Worm (Caenorhabditis elegans) whole organism, L1 larva: ENCODE measurements around the gene rpb-11.

Experiments
- C34B4.2 ChIP-seq: sonication (generic microtip); optimal IDR thresholded peaks from 2 replicates; lab custom pipeline; 2017; ENCODE audit warnings: mild to moderate bottlenecking, missing genetic modification characterization, missing compliant biosample characterization
- F16B12.6 ChIP-seq: fragments of 150-350 bp; optimal IDR thresholded peaks from 2 replicates; lab custom pipeline; 2014; ENCODE audit warnings: missing biosample characterization, missing genetic modification characterization
- aha-1 ChIP-seq: fragments of 150-350 bp; optimal IDR thresholded peaks from 2 replicates; lab custom pipeline; 2014; ENCODE audit warnings: missing biosample characterization, missing genetic modification characterization
- ama-1 ChIP-seq: fragments of 150-350 bp; optimal IDR thresholded peaks from 2 replicates; lab custom pipeline; 2014
- blmp-1 ChIP-seq: fragments of 150-350 bp; optimal IDR thresholded peaks from 2 replicates; lab custom pipeline; 2014; ENCODE audit warnings: missing biosample characterization, missing genetic modification characterization
- ceh-82 ChIP-seq, 3 experiments: fragments of 150-350 bp in 1 of 3; sonication (generic microtip) in 2 of 3; optimal IDR thresholded peaks; 2 replicates each; lab custom pipeline; 2014 to 2017; ENCODE audit warnings: missing biosample characterization in 3 of 3, missing genetic modification characterization in 3 of 3
- ceh-90 ChIP-seq: sonication (generic microtip); optimal IDR thresholded peaks from 2 replicates; lab custom pipeline; 2016; ENCODE audit warnings: missing genetic modification characterization, missing compliant biosample characterization
- dsc-1 ChIP-seq: sonication (generic microtip); optimal IDR thresholded peaks from 2 replicates; lab custom pipeline; 2016; ENCODE audit warnings: mild to moderate bottlenecking, missing genetic modification characterization, missing compliant biosample characterization
- efl-1 ChIP-seq, 4 experiments: fragments of 150-350 bp; optimal IDR thresholded peaks in 3 of 4; peaks in 1 of 4; 1 replicate in 1 of 4; 2 replicates in 3 of 4; lab custom pipeline; 2014; ENCODE audit warnings: missing biosample characterization in 2 of 4, missing genetic modification characterization in 2 of 4, missing genetic modification reagents in 2 of 4
- egl-13 ChIP-seq: sonication (generic microtip); optimal IDR thresholded peaks from 2 replicates; lab custom pipeline; 2016; ENCODE audit warnings: missing genotype, missing genetic modification reagents, missing genetic modification characterization, missing compliant biosample characterization
- elt-2 ChIP-seq: sonication (generic microtip); optimal IDR thresholded peaks from 2 replicates; lab custom pipeline; 2016; ENCODE audit warnings: missing genetic modification characterization, mild to moderate bottlenecking, inconsistent platforms, missing compliant biosample characterization, missing genetic modification reagents
- elt-3 ChIP-seq, 6 experiments: fragments of 150-350 bp in 1 of 6; sonication (generic microtip); optimal IDR thresholded peaks; 2 replicates each; lab custom pipeline; 2017 to 2018; ENCODE audit warnings: missing biosample characterization in 6 of 6, missing genetic modification characterization in 6 of 6, inconsistent platforms in 1 of 6
- ets-5 ChIP-seq: fragments of 200-800 bp; sonication (Bioruptor generic); IDR thresholded peaks from 2 replicates; pipeline ENCODE4 v1.3.6; 2022; ENCODE audit warnings: missing genetic modification characterization, missing compliant biosample characterization
- fkh-10 ChIP-seq: sonication (generic microtip); optimal IDR thresholded peaks from 2 replicates; lab custom pipeline; 2017; ENCODE audit warnings: missing biosample characterization, missing genetic modification reagents, missing genetic modification characterization
- fkh-4 ChIP-seq: sonication (generic microtip); optimal IDR thresholded peaks from 2 replicates; lab custom pipeline; 2016; ENCODE audit warnings: missing compliant biosample characterization, missing genetic modification characterization, borderline replicate concordance
- fos-1 ChIP-seq: fragments of 150-350 bp; optimal IDR thresholded peaks from 2 replicates; lab custom pipeline; 2014; ENCODE audit warnings: missing biosample characterization, missing genetic modification characterization
- hpl-2 ChIP-seq: fragments of 150-350 bp; optimal IDR thresholded peaks from 2 replicates; lab custom pipeline; 2014; ENCODE audit warnings: missing biosample characterization, missing genetic modification reagents, missing genetic modification characterization
- irx-1 ChIP-seq: sonication (generic microtip); optimal IDR thresholded peaks from 2 replicates; lab custom pipeline; 2016; ENCODE audit warnings: missing genetic modification characterization, missing compliant biosample characterization
- lin-13 ChIP-seq: fragments of 150-350 bp; optimal IDR thresholded peaks from 2 replicates; lab custom pipeline; 2014; ENCODE audit warnings: missing biosample characterization, missing genetic modification reagents, missing genetic modification characterization
- lin-14 ChIP-seq: fragments of 200-800 bp; sonication (Bioruptor generic); optimal IDR thresholded peaks from 2 replicates; lab custom pipeline; 2018; ENCODE audit warnings: mild to moderate bottlenecking, missing genetic modification characterization, moderate library complexity, missing compliant biosample characterization
- lin-15B ChIP-seq: fragments of 150-350 bp; sonication (generic microtip); optimal IDR thresholded peaks from 3 replicates; lab custom pipeline; 2014; ENCODE audit warnings: missing biosample characterization, missing genetic modification characterization
- lin-35 ChIP-seq, 2 experiments: fragments of 150-350 bp; optimal IDR thresholded peaks; 2 replicates each; lab custom pipeline; 2014; ENCODE audit warnings: missing biosample characterization in 2 of 2, missing genetic modification characterization in 2 of 2, missing genetic modification reagents in 2 of 2
- lir-3 ChIP-seq: sonication (generic microtip); optimal IDR thresholded peaks from 2 replicates; lab custom pipeline; 2016; ENCODE audit warnings: mild to moderate bottlenecking, missing genetic modification characterization, moderate library complexity, missing compliant biosample characterization; ENCODE audit not compliant: poor library complexity
- lsy-2 ChIP-seq, 2 experiments: fragments of 150-350 bp; optimal IDR thresholded peaks; 2 replicates each; lab custom pipeline; 2014; ENCODE audit warnings: missing biosample characterization in 2 of 2, missing genetic modification characterization in 2 of 2
- mdl-1 ChIP-seq, 2 experiments: fragments of 150-350 bp; optimal IDR thresholded peaks; 2 replicates each; lab custom pipeline; 2014 to 2017; ENCODE audit warnings: missing biosample characterization in 2 of 2, missing genetic modification characterization in 2 of 2, inconsistent platforms in 1 of 2
- mep-1 ChIP-seq: fragments of 150-350 bp; optimal IDR thresholded peaks from 2 replicates; lab custom pipeline; 2014; ENCODE audit warnings: missing biosample characterization, missing genetic modification characterization
- nhr-19 ChIP-seq: fragments of 200-800 bp; sonication (Bioruptor generic); conservative IDR thresholded peaks from 2 replicates; pipeline ENCODE4 v1.3.6; 2022; ENCODE audit warnings: missing genetic modification characterization, missing compliant biosample characterization
- nhr-20 ChIP-seq: sonication (generic microtip); optimal IDR thresholded peaks from 2 replicates; lab custom pipeline; 2016; ENCODE audit warnings: mild to moderate bottlenecking, missing genetic modification characterization, missing compliant biosample characterization
- nhr-237 ChIP-seq: fragments of 150-350 bp; optimal IDR thresholded peaks from 2 replicates; lab custom pipeline; 2014; ENCODE audit warnings: missing biosample characterization, missing genetic modification characterization
- nhr-47 ChIP-seq: sonication (generic microtip); optimal IDR thresholded peaks from 2 replicates; lab custom pipeline; 2016; ENCODE audit warnings: mild to moderate bottlenecking, missing genetic modification characterization, moderate library complexity, missing compliant biosample characterization
- nhr-76 ChIP-seq: sonication (generic microtip); optimal IDR thresholded peaks from 2 replicates; lab custom pipeline; 2017; ENCODE audit warnings: missing biosample characterization, missing genetic modification characterization
- nhr-77 ChIP-seq: fragments of 150-350 bp; optimal IDR thresholded peaks from 2 replicates; lab custom pipeline; 2014; ENCODE audit warnings: missing biosample characterization, missing genetic modification characterization
- nhr-84 ChIP-seq: sonication (generic microtip); optimal IDR thresholded peaks from 2 replicates; lab custom pipeline; 2017; ENCODE audit warnings: missing biosample characterization, missing genetic modification characterization
- nhr-85 ChIP-seq: sonication (generic microtip); peaks from one replicate; lab custom pipeline; 2016; ENCODE audit warnings: missing genetic modification characterization, inconsistent platforms, missing compliant biosample characterization
- pax-3 ChIP-seq: fragments of 200-800 bp; sonication (Bioruptor generic); optimal IDR thresholded peaks from 2 replicates; lab custom pipeline; 2018; ENCODE audit warnings: mild to moderate bottlenecking, missing genetic modification characterization, moderate library complexity, missing compliant biosample characterization
- pqm-1 ChIP-seq: sonication (generic microtip); optimal IDR thresholded peaks from 3 replicates; lab custom pipeline; 2017; ENCODE audit warnings: missing biosample characterization, missing genetic modification characterization
- rnt-1 ChIP-seq: sonication (generic microtip); optimal IDR thresholded peaks from 2 replicates; lab custom pipeline; 2016; ENCODE audit warnings: mild to moderate bottlenecking, missing genetic modification characterization, moderate library complexity, missing compliant biosample characterization
- snpc-4 ChIP-seq: fragments of 150-350 bp; optimal IDR thresholded peaks from 2 replicates; lab custom pipeline; 2014; ENCODE audit warnings: missing biosample characterization, missing genetic modification characterization
- sptf-1 ChIP-seq: fragments of 150-350 bp; optimal IDR thresholded peaks from 2 replicates; lab custom pipeline; 2014; ENCODE audit warnings: missing biosample characterization, missing genetic modification characterization
- unc-130 ChIP-seq: fragments of 150-350 bp; optimal IDR thresholded peaks from 2 replicates; lab custom pipeline; 2017; ENCODE audit warnings: missing biosample characterization, missing genetic modification characterization, inconsistent platforms
- unc-62 ChIP-seq: fragments of 150-350 bp; optimal IDR thresholded peaks from 2 replicates; lab custom pipeline; 2014; ENCODE audit warnings: missing biosample characterization, missing genetic modification reagents, missing genetic modification characterization
- unc-86 ChIP-seq: sonication (generic microtip); optimal IDR thresholded peaks from 2 replicates; lab custom pipeline; 2016; ENCODE audit warnings: missing genetic modification characterization, missing compliant biosample characterization
- unc-98 ChIP-seq: fragments of 200-800 bp; sonication (Bioruptor generic); IDR thresholded peaks from 2 replicates; pipeline ENCODE4 v1.3.6; 2022; ENCODE audit warnings: missing genetic modification characterization, missing compliant biosample characterization
- vab-15 ChIP-seq: sonication (generic microtip); optimal IDR thresholded peaks from 2 replicates; lab custom pipeline; 2017; ENCODE audit warnings: missing genotype, mild to moderate bottlenecking, missing genetic modification characterization, missing compliant biosample characterization
- zip-4 ChIP-seq: fragments of 200-800 bp; sonication (Bioruptor generic); optimal IDR thresholded peaks from 2 replicates; lab custom pipeline; 2018; ENCODE audit warnings: mild to moderate bottlenecking, missing genetic modification characterization, moderate library complexity, missing compliant biosample characterization

rpb-11 gene

DNA sequence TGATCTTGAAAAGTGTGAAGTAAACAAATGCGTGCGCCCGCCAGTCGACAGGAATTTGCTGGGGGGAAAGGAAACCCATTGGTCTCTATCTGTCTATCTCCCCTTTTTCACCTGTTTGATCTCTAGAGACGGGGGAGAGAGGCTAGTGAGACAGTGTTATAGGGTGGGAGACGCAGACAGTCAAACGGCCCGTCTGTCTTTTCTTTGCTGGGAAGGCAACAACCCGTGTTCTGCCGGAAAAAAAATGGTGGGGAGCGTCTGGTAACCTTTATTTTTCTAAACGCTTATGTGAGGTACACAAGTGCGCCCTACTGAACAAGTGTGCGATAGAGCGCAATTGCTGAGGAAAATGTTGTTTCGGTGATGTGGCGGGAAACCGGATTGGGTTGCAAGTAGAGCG lies 9.4 kb upstream of the rpb-11 start (continued):
- TF ChIP-seq pqm-1 (no peak), mep-1 (tag; lab: Kevin White, UChicago) (peak; percentile 80), fkh-10 (no peak), unc-98 (no peak), zip-4 (GFP tag; lab: Kevin White, UChicago) (no peak), vab-15 (no peak), nhr-76 (tag; lab: Kevin White, UChicago) (no peak), ceh-90 (tag; lab: Kevin White, UChicago) (no peak), unc-86 (tag; lab: Kevin White, UChicago) (no peak), efl-1 (optimal IDR thresholded peaks at IDR 0.05; lab: Kevin White, UChicago) (peak; percentile 55 to 62), efl-1 (GFP tag; optimal IDR thresholded peaks at IDR 0.05 in 1 of 2; lab: Kevin White, UChicago) (peak; percentile 59 to 96), rnt-1 (peak; percentile 68), lin-35 (GFP tag; optimal IDR thresholded peaks at IDR 0.05; lab: Kevin White, UChicago) (peak; percentile 43 to 79), C34B4.2 (no peak), unc-130 (tag; lab: Kevin White, UChicago) (peak; percentile 48), lin-14 (peak; percentile 92), F16B12.6 (peak; percentile 11), fos-1 (no peak), lin-15B (tag; lab: Kevin White, UChicago) (peak; percentile 0), nhr-47 (tag; lab: Kevin White, UChicago) (peak; percentile 64), pax-3 (tag; lab: Kevin White, UChicago) (no peak), snpc-4 (tag; lab: Kevin White, UChicago) (peak; percentile 64), fkh-4 (no peak), unc-62 (GFP tag; lab: Kevin White, UChicago) (no peak), dsc-1 (tag; lab: Kevin White, UChicago) (no peak), nhr-237 (tag; lab: Kevin White, UChicago) (peak; percentile 33), elt-2 (tag; lab: Kevin White, UChicago) (no peak), ceh-82 (tag; optimal IDR thresholded peaks at IDR 0.05; lab: Kevin White, UChicago) (peak in 1 of 3 experiments; percentile 15), ama-1 (lab: Kevin White, UChicago) (no peak), irx-1 (peak; percentile 44), egl-13 (tag; lab: Kevin White, UChicago) (no peak), hpl-2 (GFP tag; lab: Kevin White, UChicago) (no peak), nhr-84 (tag; lab: Kevin White, UChicago) (no peak), nhr-20 (tag; lab: Kevin White, UChicago) (peak; percentile 91), ets-5 (no peak)

DNA sequence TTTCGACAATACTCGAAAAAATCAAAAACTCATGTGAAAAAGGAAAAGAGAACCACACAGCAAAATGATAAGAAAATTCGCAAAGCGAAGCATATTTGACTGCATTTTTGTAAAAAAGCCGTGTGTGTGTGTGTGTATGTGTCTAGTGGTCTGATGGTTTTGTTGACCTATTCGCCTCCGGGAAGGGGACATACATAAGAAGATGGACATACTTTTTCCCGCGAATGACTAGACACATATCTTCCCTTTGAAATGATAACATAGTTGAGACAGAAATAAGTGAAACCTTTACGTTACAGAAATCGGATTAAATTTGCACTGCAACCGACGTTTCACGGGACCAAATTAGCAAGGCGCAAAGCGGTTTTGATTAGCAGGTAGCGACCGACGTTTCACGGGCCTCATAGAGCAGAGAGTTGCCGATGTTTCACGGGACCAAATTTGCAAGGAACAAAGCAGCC lies 8.4 kb upstream of the rpb-11 start:
- TF ChIP-seq elt-3 (tag; optimal IDR thresholded peaks at IDR 0.05; lab: Kevin White, UChicago) (peak in 2 of 6 experiments; percentile 12 to 26), sptf-1 (no peak), lsy-2 (tag; optimal IDR thresholded peaks at IDR 0.05; lab: Kevin White, UChicago) (no peak), mdl-1 (tag; optimal IDR thresholded peaks at IDR 0.05; lab: Kevin White, UChicago) (peak in 1 of 2 experiments; percentile 24), lin-14 (peak; percentile 17), lin-35 (GFP tag; optimal IDR thresholded peaks at IDR 0.05; lab: Kevin White, UChicago) (peak in 1 of 2 experiments; percentile 6), nhr-85 (tag; lab: Kevin White, UChicago) (peak; percentile 63), snpc-4 (tag; lab: Kevin White, UChicago) (peak; percentile 52), nhr-19 (GFP tag; lab: Robert Waterston, UW) (no peak), nhr-77 (tag; lab: Kevin White, UChicago) (peak; percentile 38), blmp-1 (tag; lab: Kevin White, UChicago) (peak; percentile 56), fos-1 (no peak), ceh-90 (tag; lab: Kevin White, UChicago) (no peak), aha-1 (tag; lab: Kevin White, UChicago) (no peak), lin-13 (GFP tag; lab: Kevin White, UChicago) (peak; percentile 5), elt-2 (tag; lab: Kevin White, UChicago) (peak; percentile 54), lin-15B (tag; lab: Kevin White, UChicago) (no peak), lir-3 (tag; lab: Kevin White, UChicago) (no peak), efl-1 (optimal IDR thresholded peaks at IDR 0.05; lab: Kevin White, UChicago) (no peak), efl-1 (GFP tag; optimal IDR thresholded peaks at IDR 0.05 in 1 of 2; lab: Kevin White, UChicago) (peak in 1 of 2 experiments; percentile 77)
